Worm (Caenorhabditis elegans): ENCODE results near the gene gcy-8.

- no peak for TF ChIP-seq jun-1 (tag; optimal IDR thresholded peaks at IDR 0.05)
- TF ChIP-seq Y105C5A.15 (GFP tag; IDR thresholded peaks at IDR 0.05) = no peak
- TF ChIP-seq ZK546.5 (tag; optimal IDR thresholded peaks at IDR 0.05) = no peak
- TF ChIP-seq nhr-28 (tag; optimal IDR thresholded peaks at IDR 0.05) = no peak
- no peak for TF ChIP-seq aly-2 (tag; optimal IDR thresholded peaks at IDR 0.05)
- TF ChIP-seq lin-39 (tag; optimal IDR thresholded peaks at IDR 0.05) = no peak
- TF ChIP-seq pqm-1 (tag; optimal IDR thresholded peaks at IDR 0.05) = no peak
- TF ChIP-seq unc-130 (GFP tag; optimal IDR thresholded peaks at IDR 0.05) = no peak
- no peak for TF ChIP-seq zfp-3 (GFP tag; conservative IDR thresholded peaks at IDR 0.05)
- TF ChIP-seq dve-1 (tag; optimal IDR thresholded peaks at IDR 0.05; ENCODE audit: insufficient read depth) = no peak
Measured at ce11 chrIV:7927218-7927617, 734 bp upstream of the gcy-8 start, which contains the start of gene C49H3.12.
